Worm (Caenorhabditis elegans): ENCODE data around the gene T22F3.7.

Gene T22F3.7

ce11 chrV:3587633-3588032 is 12.8 kb downstream of the T22F3.7 start:
- no peak for TF ChIP-seq nhr-77 (tag; optimal IDR thresholded peaks at IDR 0.05)
- no peak for TF ChIP-seq ztf-4 (tag; optimal IDR thresholded peaks at IDR 0.05)
- no peak for TF ChIP-seq ztf-1 (GFP tag; conservative IDR thresholded peaks at IDR 0.05)
- TF ChIP-seq lin-13 (GFP tag; optimal IDR thresholded peaks at IDR 0.05) = peak; percentile 18
- no peak for TF ChIP-seq R02D3.7 (tag; optimal IDR thresholded peaks at IDR 0.05)
- no peak for TF ChIP-seq ama-1 (optimal IDR thresholded peaks at IDR 0.05)
- TF ChIP-seq nhr-129 (tag; optimal IDR thresholded peaks at IDR 0.05) = no peak
- no peak for TF ChIP-seq lin-39 (tag; optimal IDR thresholded peaks at IDR 0.05)
- TF ChIP-seq snpc-4 (tag; optimal IDR thresholded peaks at IDR 0.05) = no peak
- TF ChIP-seq mdl-1 (tag; optimal IDR thresholded peaks at IDR 0.05) = no peak
- no peak for TF ChIP-seq fos-1 (tag; optimal IDR thresholded peaks at IDR 0.05)
- TF ChIP-seq ceh-16 (tag; optimal IDR thresholded peaks at IDR 0.05) = no peak
- no peak for TF ChIP-seq nhr-12 (tag; optimal IDR thresholded peaks at IDR 0.05)
- TF ChIP-seq nhr-11 (tag; optimal IDR thresholded peaks at IDR 0.05) = no peak
- peak; percentile 28 for TF ChIP-seq F13H6.1 (tag; optimal IDR thresholded peaks at IDR 0.05)
- no peak for TF ChIP-seq nhr-237 (tag; optimal IDR thresholded peaks at IDR 0.05)
- TF ChIP-seq nhr-23 (tag; optimal IDR thresholded peaks at IDR 0.05) = no peak
- no peak for TF ChIP-seq blmp-1 (tag; optimal IDR thresholded peaks at IDR 0.05; ENCODE audit: insufficient read depth)
- no peak for TF ChIP-seq aly-2 (tag; optimal IDR thresholded peaks at IDR 0.05)
- no peak for TF ChIP-seq dmd-4 (tag; optimal IDR thresholded peaks at IDR 0.05)
- TF ChIP-seq sem-4 (tag; optimal IDR thresholded peaks at IDR 0.05) = no peak
- no peak for TF ChIP-seq nhr-21 (tag; optimal IDR thresholded peaks at IDR 0.05)
- no peak for TF ChIP-seq elt-1 (tag; optimal IDR thresholded peaks at IDR 0.05)
- TF ChIP-seq nhr-25 (tag; optimal IDR thresholded peaks at IDR 0.05) = no peak
- peak; percentile 37 for TF ChIP-seq lin-11 (tag; optimal IDR thresholded peaks at IDR 0.05)
- peak; percentile 40 for TF ChIP-seq gmeb-1 (tag; optimal IDR thresholded peaks at IDR 0.05)
- no peak for TF ChIP-seq elt-3 (tag; optimal IDR thresholded peaks at IDR 0.05)
- TF ChIP-seq nhr-6 (tag; optimal IDR thresholded peaks at IDR 0.05) = no peak
- TF ChIP-seq peb-1 (tag; optimal IDR thresholded peaks at IDR 0.05) = no peak
- no peak for TF ChIP-seq nhr-10 (tag; optimal IDR thresholded peaks at IDR 0.05)
- no peak for TF ChIP-seq zag-1 (tag; optimal IDR thresholded peaks at IDR 0.05)
- TF ChIP-seq egl-27 (tag; optimal IDR thresholded peaks at IDR 0.05) = no peak
- no peak for TF ChIP-seq ceh-82 (tag; optimal IDR thresholded peaks at IDR 0.05)
- peak in 1 of 2 experiments; percentile 32 for TF ChIP-seq lsy-2 (tag; optimal IDR thresholded peaks at IDR 0.05)
- no peak for TF ChIP-seq C34F6.9 (tag; optimal IDR thresholded peaks at IDR 0.05)
- TF ChIP-seq crh-2 (tag; optimal IDR thresholded peaks at IDR 0.05) = peak; percentile 21
- no peak for TF ChIP-seq skn-1 (tag; optimal IDR thresholded peaks at IDR 0.05)
- peak; percentile 32 for TF ChIP-seq sma-9 (GFP tag; optimal IDR thresholded peaks at IDR 0.05)
- no peak for TF ChIP-seq sma-9 (tag; optimal IDR thresholded peaks at IDR 0.05)
- no peak for TF ChIP-seq ztf-11 (tag; optimal IDR thresholded peaks at IDR 0.05)
- TF ChIP-seq Y55F3AM.14 (GFP tag; optimal IDR thresholded peaks at IDR 0.05) = no peak
- no peak for TF ChIP-seq unc-62 (GFP tag; optimal IDR thresholded peaks at IDR 0.05)
- TF ChIP-seq unc-55 (GFP tag; optimal IDR thresholded peaks at IDR 0.05) = peak; percentile 44
- no peak for TF ChIP-seq ZK546.5 (tag; optimal IDR thresholded peaks at IDR 0.05)
- no peak for TF ChIP-seq alr-1 (tag; optimal IDR thresholded peaks at IDR 0.05)
- TF ChIP-seq sma-3 (GFP tag; optimal IDR thresholded peaks at IDR 0.05) = peak; percentile 28
- TF ChIP-seq mab-5 (tag; optimal IDR thresholded peaks at IDR 0.05) = no peak
- no peak for TF ChIP-seq unc-39 (tag; optimal IDR thresholded peaks at IDR 0.05)
- TF ChIP-seq mbf-1 (tag; optimal IDR thresholded peaks at IDR 0.05) = no peak
